Fruit fly (Drosophila melanogaster): ENCODE measurements around the gene CG14362.

dm6 chr3R:13806710-13807093 lies 48.6 kb downstream of the CG14362 start:
- TF ChIP-seq insv (optimal IDR thresholded peaks at IDR 0.05) (no peak), Myc (optimal IDR thresholded peaks at IDR 0.05) (no peak)

Data from Kc167 (cell line).